Worm (Caenorhabditis elegans) whole organism, L4/young adult: ENCODE data around the gene T26C12.1.

Experiments used
- W03F9.2 ChIP-seq: fragments of 150-350 bp; optimal IDR thresholded peaks from 2 replicates; lab custom pipeline; 2014; ENCODE audit warnings: missing biosample characterization, missing genetic modification characterization
- him-1 ChIP-seq: sonication (generic microtip); optimal IDR thresholded peaks from 2 replicates; lab custom pipeline; 2016; ENCODE audit warnings: missing genotype, missing genetic modification reagents, missing genetic modification characterization, missing compliant biosample characterization

DNA sequence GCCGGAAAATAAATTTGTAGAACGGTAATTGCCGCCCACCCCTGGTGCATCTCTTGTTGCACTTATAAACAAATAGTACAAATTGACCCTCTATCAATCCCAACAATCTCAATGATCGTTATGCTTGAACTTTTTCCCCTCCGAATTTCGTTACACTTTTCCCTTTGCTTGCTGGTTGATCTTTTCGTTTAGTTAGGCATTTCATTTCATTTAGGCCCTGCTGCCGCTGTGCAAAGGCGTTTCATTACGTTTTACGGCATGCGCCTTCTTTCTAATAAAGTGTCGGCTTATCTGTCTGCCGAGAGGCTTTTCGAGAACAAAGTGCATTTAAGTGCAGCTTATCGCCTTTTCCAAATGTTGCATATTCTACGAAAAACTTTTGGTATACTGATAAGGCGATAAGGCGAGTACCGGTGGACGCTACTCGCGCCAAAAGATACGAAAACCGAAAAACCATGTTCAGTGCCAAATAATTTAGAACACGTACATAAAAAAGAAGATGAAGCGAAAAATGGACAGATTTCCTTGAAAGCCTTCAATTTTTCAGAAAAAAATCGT, 52.0 kb downstream of the T26C12.1 start:
- TF ChIP-seq W03F9.2 (tag; lab: Kevin White, UChicago) = no peak
- no peak for TF ChIP-seq him-1 (tag; lab: Kevin White, UChicago)
